Worm (Caenorhabditis elegans): ENCODE results near the gene frpr-8.
A peak's percentile ranks its signal among the peaks of the same experiment; 100 is the strongest.

Gene frpr-8

ce11 chrX:8697517-8697916 is at the start of gene frpr-8:
frpr-8 (plus strand) TSS chrX:8697817.
- TF ChIP-seq nhr-102 (tag; optimal IDR thresholded peaks at IDR 0.05) (no peak), sdz-12 (GFP tag; optimal IDR thresholded peaks at IDR 0.05) (no peak), dve-1 (tag; optimal IDR thresholded peaks at IDR 0.05; ENCODE audit: insufficient read depth) (no peak), nhr-41 (GFP tag; IDR thresholded peaks at IDR 0.05) (no peak), ceh-62 (tag; optimal IDR thresholded peaks at IDR 0.05) (no peak), snpc-4 (tag; optimal IDR thresholded peaks at IDR 0.05) (no peak), dmd-9 (GFP tag; IDR thresholded peaks at IDR 0.05) (no peak), zfp-2 (tag; optimal IDR thresholded peaks at IDR 0.05) (no peak), dpl-1 (GFP tag; optimal IDR thresholded peaks at IDR 0.05) (no peak), nhr-48 (tag; optimal IDR thresholded peaks at IDR 0.05) (no peak), cey-2 (tag; optimal IDR thresholded peaks at IDR 0.05; ENCODE audit: borderline replicate concordance, insufficient read depth) (no peak), T26A8.4 (GFP tag; IDR thresholded peaks at IDR 0.05) (no peak), tra-1 (GFP tag; IDR thresholded peaks at IDR 0.05) (no peak), ztf-11 (tag; optimal IDR thresholded peaks at IDR 0.05) (no peak), lin-15B (tag; optimal IDR thresholded peaks at IDR 0.05) (no peak), ceh-44 (GFP tag; IDR thresholded peaks at IDR 0.05) (no peak), unc-130 (GFP tag; optimal IDR thresholded peaks at IDR 0.05) (no peak), D1046.2 (GFP tag; IDR thresholded peaks at IDR 0.05) (no peak)

DNA sequence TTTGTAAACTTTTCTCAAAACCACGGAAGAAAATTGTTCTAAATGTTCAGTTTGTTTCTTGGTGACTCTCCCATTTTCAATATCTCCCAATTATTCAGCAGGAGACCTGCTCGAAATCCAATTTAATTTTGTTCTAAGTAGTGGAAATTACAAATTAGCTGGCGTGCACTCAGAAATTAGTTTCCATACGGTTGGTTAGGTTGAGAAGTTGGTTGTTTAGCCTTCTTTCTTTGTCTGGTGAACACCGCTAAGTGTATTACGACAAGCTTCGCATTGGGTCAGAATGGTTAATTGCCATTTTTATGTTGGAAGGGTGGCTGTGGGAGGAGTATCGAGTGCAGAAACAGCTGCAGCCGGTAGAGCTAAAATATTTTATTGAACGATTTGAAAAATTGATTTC is 49.0 kb upstream of the frpr-8 start:
- TF ChIP-seq vab-7 (GFP tag; IDR thresholded peaks at IDR 0.05) (0 out of 2 replicates have a peak, but pooled peaks have one; percentile 8), Y5F2A.4 (GFP tag; optimal IDR thresholded peaks at IDR 0.05) (no peak)

- peak; percentile 14 for TF ChIP-seq nhr-48 (tag; optimal IDR thresholded peaks at IDR 0.05)
- TF ChIP-seq lin-15B (tag; optimal IDR thresholded peaks at IDR 0.05): no peak
- TF ChIP-seq attf-4 (tag; optimal IDR thresholded peaks at IDR 0.05): no peak
- no peak for TF ChIP-seq mes-2 (tag; optimal IDR thresholded peaks at IDR 0.05; ENCODE audit: poor library complexity, severe bottlenecking)
- TF ChIP-seq F37D6.2 (tag; optimal IDR thresholded peaks at IDR 0.05): no peak
- no peak for TF ChIP-seq egl-27 (tag; optimal IDR thresholded peaks at IDR 0.05)
- no peak for TF ChIP-seq ama-1 (optimal IDR thresholded peaks at IDR 0.05)
- no peak for TF ChIP-seq hif-1 (tag; optimal IDR thresholded peaks at IDR 0.05)
- TF ChIP-seq nhr-76 (tag; optimal IDR thresholded peaks at IDR 0.05): no peak
- peak; percentile 71; the same call in 1 of the 2 replicates for TF ChIP-seq lin-1 (GFP tag; IDR thresholded peaks at IDR 0.05)
- TF ChIP-seq nhr-28 (tag; optimal IDR thresholded peaks at IDR 0.05): no peak
- TF ChIP-seq set-16 (GFP tag; IDR thresholded peaks at IDR 0.05): no peak
- TF ChIP-seq saeg-2 (GFP tag; IDR thresholded peaks at IDR 0.05): 0 out of 2 replicates have a peak, but pooled peaks have one; percentile 36
- no peak for TF ChIP-seq zip-11 (GFP tag; IDR thresholded peaks at IDR 0.05)
- no peak for TF ChIP-seq unc-39 (tag; optimal IDR thresholded peaks at IDR 0.05)
- no peak for TF ChIP-seq lin-29 (GFP tag; IDR thresholded peaks at IDR 0.05)
- 0 out of 4 replicates have a peak, but pooled peaks of 1 of the 2 experiments have one; percentile 27 for TF ChIP-seq madf-5 (GFP tag; IDR thresholded peaks at IDR 0.05)
- 0 out of 2 replicates have a peak, but pooled peaks have one; percentile 42 for TF ChIP-seq php-3 (GFP tag; IDR thresholded peaks at IDR 0.05)
- no peak for TF ChIP-seq spr-3 (GFP tag; optimal IDR thresholded peaks at IDR 0.05)
- peak; percentile 39 for TF ChIP-seq T20F7.1 (GFP tag; optimal IDR thresholded peaks at IDR 0.05)
- TF ChIP-seq nhr-102 (tag; optimal IDR thresholded peaks at IDR 0.05): no peak
- TF ChIP-seq nhr-11 (tag; optimal IDR thresholded peaks at IDR 0.05): no peak
- TF ChIP-seq daf-19 (GFP tag; conservative IDR thresholded peaks at IDR 0.05): 0 out of 2 replicates have a peak, but pooled peaks have one; percentile 72
- TF ChIP-seq jun-1 (tag; optimal IDR thresholded peaks at IDR 0.05): no peak
- TF ChIP-seq R02D3.7 (tag; optimal IDR thresholded peaks at IDR 0.05): no peak
- peak; percentile 82 for TF ChIP-seq ceh-44 (GFP tag; IDR thresholded peaks at IDR 0.05)
- 0 out of 2 replicates have a peak, but pooled peaks have one; percentile 51 for TF ChIP-seq ctbp-1 (GFP tag; IDR thresholded peaks at IDR 0.05)
- peak; percentile 51; the same call in 1 of the 2 replicates for TF ChIP-seq dmd-8 (GFP tag; IDR thresholded peaks at IDR 0.05)
- no peak for TF ChIP-seq pqm-1 (tag; optimal IDR thresholded peaks at IDR 0.05)
- TF ChIP-seq zfp-2 (tag; optimal IDR thresholded peaks at IDR 0.05): peak; percentile 15
- TF ChIP-seq dpl-1 (GFP tag; optimal IDR thresholded peaks at IDR 0.05): no peak
- TF ChIP-seq lin-38 (GFP tag; IDR thresholded peaks at IDR 0.05): no peak
- 0 out of 2 replicates have a peak, but pooled peaks have one; percentile 37 for TF ChIP-seq ceh-20 (GFP tag; IDR thresholded peaks at IDR 0.05)
- no peak for TF ChIP-seq dve-1 (tag; optimal IDR thresholded peaks at IDR 0.05; ENCODE audit: insufficient read depth)
Measured at ce11 chrX:8650535-8650934, 47.1 kb upstream of the frpr-8 start.
